Worm (Caenorhabditis elegans) whole organism, L1 larva: ENCODE data around the gene C46F9.5.

ENCODE experiments used
- F16B12.6 ChIP-seq: fragments of 150-350 bp; optimal IDR thresholded peaks from 2 replicates; lab custom pipeline; 2014; ENCODE audit warnings: missing biosample characterization, missing genetic modification characterization
- alr-1 ChIP-seq: fragments of 200-800 bp; sonication (Bioruptor generic); optimal IDR thresholded peaks from 2 replicates; lab custom pipeline; 2018; ENCODE audit warnings: borderline replicate concordance, mild to moderate bottlenecking, missing genetic modification characterization, missing compliant biosample characterization
- ceh-82 ChIP-seq, 3 experiments: fragments of 150-350 bp in 1 of 3; sonication (generic microtip) in 2 of 3; optimal IDR thresholded peaks; 2 replicates each; lab custom pipeline; 2014 to 2017; ENCODE audit warnings: missing biosample characterization in 3 of 3, missing genetic modification characterization in 3 of 3
- ceh-88 ChIP-seq: fragments of 200-800 bp; sonication (Bioruptor generic); IDR thresholded peaks from 2 replicates; pipeline ENCODE4 v1.3.6; 2022; ENCODE audit warnings: missing genetic modification characterization, missing compliant biosample characterization
- dpl-1 ChIP-seq, 3 experiments: fragments of 150-350 bp in 2 of 3; sonication (generic microtip) in 1 of 3; optimal IDR thresholded peaks; 2 replicates each; lab custom pipeline; 2014 to 2017; ENCODE audit warnings: missing biosample characterization in 3 of 3, missing genetic modification characterization in 3 of 3, missing genetic modification reagents in 3 of 3
- dsc-1 ChIP-seq: sonication (generic microtip); optimal IDR thresholded peaks from 2 replicates; lab custom pipeline; 2016; ENCODE audit warnings: mild to moderate bottlenecking, missing genetic modification characterization, missing compliant biosample characterization
- efl-1 ChIP-seq, 4 experiments: fragments of 150-350 bp; optimal IDR thresholded peaks in 3 of 4; peaks in 1 of 4; 1 replicate in 1 of 4; 2 replicates in 3 of 4; lab custom pipeline; 2014; ENCODE audit warnings: missing biosample characterization in 2 of 4, missing genetic modification characterization in 2 of 4, missing genetic modification reagents in 2 of 4
- fkh-4 ChIP-seq: sonication (generic microtip); optimal IDR thresholded peaks from 2 replicates; lab custom pipeline; 2016; ENCODE audit warnings: missing compliant biosample characterization, missing genetic modification characterization, borderline replicate concordance
- hlh-17 ChIP-seq: fragments of 200-800 bp; sonication (Bioruptor generic); optimal IDR thresholded peaks from 2 replicates; lab custom pipeline; 2018; ENCODE audit warnings: missing genetic modification characterization, mild to moderate bottlenecking, missing compliant biosample characterization, moderate library complexity, borderline replicate concordance
- isw-1 ChIP-seq: fragments of 200-800 bp; sonication (Bioruptor generic); IDR thresholded peaks from 2 replicates; pipeline ENCODE4 v1.3.6; 2022; ENCODE audit warnings: missing genetic modification characterization, missing compliant biosample characterization
- lin-13 ChIP-seq: fragments of 150-350 bp; optimal IDR thresholded peaks from 2 replicates; lab custom pipeline; 2014; ENCODE audit warnings: missing biosample characterization, missing genetic modification reagents, missing genetic modification characterization
- lin-14 ChIP-seq: fragments of 200-800 bp; sonication (Bioruptor generic); optimal IDR thresholded peaks from 2 replicates; lab custom pipeline; 2018; ENCODE audit warnings: mild to moderate bottlenecking, missing genetic modification characterization, moderate library complexity, missing compliant biosample characterization
- lin-15B ChIP-seq: fragments of 150-350 bp; sonication (generic microtip); optimal IDR thresholded peaks from 3 replicates; lab custom pipeline; 2014; ENCODE audit warnings: missing biosample characterization, missing genetic modification characterization
- lin-35 ChIP-seq, 2 experiments: fragments of 150-350 bp; optimal IDR thresholded peaks; 2 replicates each; lab custom pipeline; 2014; ENCODE audit warnings: missing biosample characterization in 2 of 2, missing genetic modification characterization in 2 of 2, missing genetic modification reagents in 2 of 2
- lsy-2 ChIP-seq, 2 experiments: fragments of 150-350 bp; optimal IDR thresholded peaks; 2 replicates each; lab custom pipeline; 2014; ENCODE audit warnings: missing biosample characterization in 2 of 2, missing genetic modification characterization in 2 of 2
- mab-9 ChIP-seq: fragments of 200-800 bp; sonication (Bioruptor generic); IDR thresholded peaks from 2 replicates; pipeline ENCODE4 v1.3.6; 2022; ENCODE audit warnings: missing genetic modification reagents, missing genetic modification characterization, missing compliant biosample characterization
- mdl-1 ChIP-seq, 2 experiments: fragments of 150-350 bp; optimal IDR thresholded peaks; 2 replicates each; lab custom pipeline; 2014 to 2017; ENCODE audit warnings: missing biosample characterization in 2 of 2, missing genetic modification characterization in 2 of 2, inconsistent platforms in 1 of 2
- nhr-20 ChIP-seq: sonication (generic microtip); optimal IDR thresholded peaks from 2 replicates; lab custom pipeline; 2016; ENCODE audit warnings: mild to moderate bottlenecking, missing genetic modification characterization, missing compliant biosample characterization
- nhr-47 ChIP-seq: sonication (generic microtip); optimal IDR thresholded peaks from 2 replicates; lab custom pipeline; 2016; ENCODE audit warnings: mild to moderate bottlenecking, missing genetic modification characterization, moderate library complexity, missing compliant biosample characterization
- nhr-71 ChIP-seq: sonication (generic microtip); optimal IDR thresholded peaks from 2 replicates; lab custom pipeline; 2016; ENCODE audit warnings: mild to moderate bottlenecking, missing genetic modification characterization, moderate library complexity, missing compliant biosample characterization
- nhr-76 ChIP-seq: sonication (generic microtip); optimal IDR thresholded peaks from 2 replicates; lab custom pipeline; 2017; ENCODE audit warnings: missing biosample characterization, missing genetic modification characterization
- pax-3 ChIP-seq: fragments of 200-800 bp; sonication (Bioruptor generic); optimal IDR thresholded peaks from 2 replicates; lab custom pipeline; 2018; ENCODE audit warnings: mild to moderate bottlenecking, missing genetic modification characterization, moderate library complexity, missing compliant biosample characterization
- pqm-1 ChIP-seq: sonication (generic microtip); optimal IDR thresholded peaks from 3 replicates; lab custom pipeline; 2017; ENCODE audit warnings: missing biosample characterization, missing genetic modification characterization
- rnt-1 ChIP-seq: sonication (generic microtip); optimal IDR thresholded peaks from 2 replicates; lab custom pipeline; 2016; ENCODE audit warnings: mild to moderate bottlenecking, missing genetic modification characterization, moderate library complexity, missing compliant biosample characterization
- skn-1 ChIP-seq: fragments of 150-350 bp; optimal IDR thresholded peaks from 2 replicates; lab custom pipeline; 2014; ENCODE audit warnings: missing biosample characterization, missing genetic modification characterization
- snu-23 ChIP-seq: sonication (generic microtip); optimal IDR thresholded peaks from 2 replicates; lab custom pipeline; 2016; ENCODE audit warnings: missing genetic modification characterization, missing compliant biosample characterization
- sox-4 ChIP-seq: sonication (generic microtip); optimal IDR thresholded peaks from 2 replicates; lab custom pipeline; 2016; ENCODE audit warnings: missing genetic modification characterization, missing compliant biosample characterization
- tlp-1 ChIP-seq: fragments of 150-350 bp; optimal IDR thresholded peaks from 2 replicates; lab custom pipeline; 2014; ENCODE audit warnings: missing biosample characterization, missing genetic modification characterization
- unc-62 ChIP-seq: fragments of 150-350 bp; optimal IDR thresholded peaks from 2 replicates; lab custom pipeline; 2014; ENCODE audit warnings: missing biosample characterization, missing genetic modification reagents, missing genetic modification characterization
- vab-15 ChIP-seq: sonication (generic microtip); optimal IDR thresholded peaks from 2 replicates; lab custom pipeline; 2017; ENCODE audit warnings: missing genotype, mild to moderate bottlenecking, missing genetic modification characterization, missing compliant biosample characterization
- xbp-1 ChIP-seq: sonication (generic microtip); optimal IDR thresholded peaks from 2 replicates; lab custom pipeline; 2016; ENCODE audit warnings: missing genetic modification characterization, missing compliant biosample characterization
- zip-4 ChIP-seq: fragments of 200-800 bp; sonication (Bioruptor generic); optimal IDR thresholded peaks from 2 replicates; lab custom pipeline; 2018; ENCODE audit warnings: mild to moderate bottlenecking, missing genetic modification characterization, moderate library complexity, missing compliant biosample characterization

C46F9.5 gene

ce11 chrII:1921018-1921417 lies 25.6 kb downstream of the C46F9.5 start, which contains the start of gene bath-7:
Gene bath-7 (minus strand): TSS chrII:1921118.
- TF ChIP-seq efl-1 (optimal IDR thresholded peaks at IDR 0.05; lab: Kevin White, UChicago): no peak
- peak in 1 of 2 experiments; percentile 62 for TF ChIP-seq efl-1 (GFP tag; optimal IDR thresholded peaks at IDR 0.05 in 1 of 2; lab: Kevin White, UChicago)
- TF ChIP-seq dsc-1: no peak
- TF ChIP-seq, all 84 proteins: peak for 1

ce11 chrII:1922665-1923187 lies 27.3 kb downstream of the C46F9.5 start, which contains the start of the genes bath-2 and F52C6.4:
Gene bath-2 (minus strand): TSS chrII:1922765.
Gene F52C6.4 (plus strand): TSS chrII:1923137.
- TF ChIP-seq zip-4 (GFP tag; lab: Kevin White, UChicago) (no peak), snu-23 (no peak), skn-1 (tag; lab: Kevin White, UChicago) (no peak), vab-15 (tag; lab: Kevin White, UChicago) (no peak), rnt-1 (tag; lab: Kevin White, UChicago) (no peak), unc-62 (GFP tag; lab: Kevin White, UChicago) (no peak), nhr-47 (tag; lab: Kevin White, UChicago) (no peak), alr-1 (tag; lab: Kevin White, UChicago) (no peak), mab-9 (GFP tag; lab: Robert Waterston, UW) (no peak), fkh-4 (tag; lab: Kevin White, UChicago) (no peak), nhr-20 (no peak), lin-15B (no peak), lin-14 (GFP tag; lab: Kevin White, UChicago) (no peak), lin-13 (GFP tag; lab: Kevin White, UChicago) (no peak)

DNA sequence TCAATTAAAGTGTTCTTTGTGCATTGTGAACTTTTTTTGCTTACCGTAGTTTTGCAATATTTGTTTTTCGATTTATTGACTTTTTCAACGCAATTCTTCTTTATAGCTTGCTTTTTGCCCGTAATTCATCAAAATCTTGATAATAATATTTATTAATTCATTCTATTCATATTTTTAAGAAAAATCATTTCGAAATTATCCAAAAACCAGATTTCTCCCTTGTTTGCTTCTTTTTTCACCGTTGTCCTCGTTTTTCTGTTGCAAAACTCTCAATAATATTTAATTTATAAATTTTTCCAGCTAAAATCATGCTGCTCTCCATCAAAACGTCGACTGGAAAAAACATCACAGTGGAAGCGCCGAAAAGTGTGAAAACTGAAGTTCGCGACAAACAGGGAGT lies 29.1 kb downstream of the C46F9.5 start, which contains the start of gene F52C6.3:
Gene F52C6.3 (plus strand): TSS at position 301 of the 400 bp plus-strand sequence.
- TF ChIP-seq isw-1 (GFP tag; lab: Robert Waterston, UW) (no peak), lsy-2 (tag; optimal IDR thresholded peaks at IDR 0.05; lab: Kevin White, UChicago) (no peak), nhr-76 (tag; lab: Kevin White, UChicago) (no peak), mdl-1 (tag; optimal IDR thresholded peaks at IDR 0.05; lab: Kevin White, UChicago) (no peak)
- TF ChIP-seq, all 84 proteins: peak for 0

DNA sequence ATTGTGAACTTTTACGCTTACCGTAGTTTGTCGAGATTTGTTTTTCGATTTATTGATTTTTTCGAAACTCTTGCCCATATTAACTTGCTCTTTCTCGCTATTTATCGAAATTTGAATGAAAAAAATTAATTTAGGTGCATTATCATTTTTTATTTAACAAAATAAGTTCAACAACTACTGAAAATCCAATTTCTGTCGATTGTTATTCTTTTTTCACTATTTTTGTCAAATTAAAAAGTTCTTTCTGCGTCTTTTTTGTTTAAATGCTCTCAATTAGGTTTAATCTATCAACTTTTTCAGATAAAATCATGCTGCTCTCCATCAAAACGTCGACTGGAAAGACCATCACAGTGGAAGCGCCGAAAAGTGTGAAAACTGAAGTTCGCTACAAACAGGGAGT lies 30.8 kb downstream of the C46F9.5 start, which contains the start of gene F52C6.2:
Gene F52C6.2 (plus strand): TSS at position 301 of the 400 bp plus-strand sequence.
- TF ChIP-seq nhr-71 (tag; lab: Kevin White, UChicago): no peak
- TF ChIP-seq F16B12.6 (tag; lab: Kevin White, UChicago): no peak
- TF ChIP-seq ceh-88 (GFP tag; lab: Robert Waterston, UW): no peak
- TF ChIP-seq ceh-82 (tag; optimal IDR thresholded peaks at IDR 0.05; lab: Kevin White, UChicago): no peak
- TF ChIP-seq unc-62 (GFP tag; lab: Kevin White, UChicago): no peak
- no peak for TF ChIP-seq pqm-1
- no peak for TF ChIP-seq tlp-1
- TF ChIP-seq snu-23: no peak
- no peak for TF ChIP-seq hlh-17 (GFP tag; lab: Kevin White, UChicago)
- TF ChIP-seq pax-3 (tag; lab: Kevin White, UChicago): no peak
- TF ChIP-seq xbp-1 (tag; lab: Kevin White, UChicago): no peak
- TF ChIP-seq, all 84 proteins: peak for 0

- TF ChIP-seq dpl-1 (GFP tag; optimal IDR thresholded peaks at IDR 0.05; lab: Kevin White, UChicago): peak; percentile 20 to 54 (median 53)
- peak; percentile 5 to 56 for TF ChIP-seq lin-35 (GFP tag; optimal IDR thresholded peaks at IDR 0.05; lab: Kevin White, UChicago)
- peak in 1 of 2 experiments; percentile 52 for TF ChIP-seq efl-1 (optimal IDR thresholded peaks at IDR 0.05; lab: Kevin White, UChicago)
- peak; percentile 60 to 94 for TF ChIP-seq efl-1 (GFP tag; optimal IDR thresholded peaks at IDR 0.05 in 1 of 2; lab: Kevin White, UChicago)
- no peak for TF ChIP-seq sox-4 (tag; lab: Kevin White, UChicago)
- TF ChIP-seq, all 84 proteins: peak for 3
Observed at ce11 chrII:1928578-1928977, 33.2 kb downstream of the C46F9.5 start.
